Worm (Caenorhabditis elegans) whole organism, young adult: ENCODE measurements around the gene Y4C6B.2.

Source experiments
- D2030.7 ChIP-seq: fragments of 200-800 bp; sonication (Bioruptor generic); IDR thresholded peaks from 2 replicates; pipeline ENCODE4 v1.3.6; 2022; ENCODE audit warnings: missing genetic modification reagents, missing genetic modification characterization, missing compliant biosample characterization
- F10E7.11 ChIP-seq: sonication (generic microtip); optimal IDR thresholded peaks from 2 replicates; lab custom pipeline; 2017; ENCODE audit warnings: mild to moderate bottlenecking, missing genetic modification characterization, moderate library complexity, missing compliant biosample characterization
- F22D6.2 ChIP-seq: sonication (generic microtip); optimal IDR thresholded peaks from 2 replicates; lab custom pipeline; 2016; ENCODE audit warnings: mild to moderate bottlenecking, missing genetic modification characterization, missing compliant biosample characterization
- F23B12.7 ChIP-seq: sonication (generic microtip); optimal IDR thresholded peaks from 2 replicates; lab custom pipeline; 2017; ENCODE audit warnings: missing genetic modification characterization, mild to moderate bottlenecking, missing compliant biosample characterization, antibody characterized with exemption, moderate library complexity; ENCODE audit not compliant: insufficient read depth
- F39B2.1 ChIP-seq: fragments of 200-800 bp; sonication (Bioruptor generic); IDR thresholded peaks from 2 replicates; pipeline ENCODE4 v1.3.6; 2022; ENCODE audit warnings: missing genetic modification reagents, missing genetic modification characterization, missing compliant biosample characterization
- F49E8.2 ChIP-seq: sonication (generic microtip); optimal IDR thresholded peaks from 3 replicates; lab custom pipeline; 2017; ENCODE audit warnings: missing genetic modification characterization, mild to moderate bottlenecking, missing compliant biosample characterization, antibody characterized with exemption, moderate library complexity; ENCODE audit not compliant: insufficient read depth
- F52B5.7 ChIP-seq: sonication (generic microtip); optimal IDR thresholded peaks from 2 replicates; lab custom pipeline; 2016; ENCODE audit warnings: mild to moderate bottlenecking, missing genetic modification characterization, missing compliant biosample characterization
- Y53G8AR.9 ChIP-seq: fragments of 200-800 bp; sonication (Bioruptor generic); conservative IDR thresholded peaks from 2 replicates; pipeline ENCODE4 v1.3.6; 2022; ENCODE audit warnings: missing genetic modification reagents, missing genetic modification characterization, missing compliant biosample characterization
- Y79H2A.3 ChIP-seq: fragments of 200-800 bp; sonication (Bioruptor generic); conservative IDR thresholded peaks from 2 replicates; pipeline ENCODE4 v1.3.6; 2022; ENCODE audit warnings: missing genetic modification reagents, missing genetic modification characterization, missing compliant biosample characterization
- Y95B8A.8 ChIP-seq: fragments of 200-800 bp; sonication (Bioruptor generic); IDR thresholded peaks from 2 replicates; pipeline ENCODE4 v1.3.6; 2022; ENCODE audit warnings: missing genetic modification reagents, missing genetic modification characterization, missing compliant biosample characterization
- ama-1 ChIP-seq, 3 experiments: fragments of 150-350 bp in 1 of 3; sonication (generic microtip) in 2 of 3; optimal IDR thresholded peaks; 2 replicates each; lab custom pipeline; 2014 to 2018; ENCODE audit warnings: missing biosample characterization in 2 of 3, missing genetic modification characterization in 2 of 3, missing genetic modification reagents in 2 of 3
- atf-7 ChIP-seq: sonication (generic microtip); optimal IDR thresholded peaks from 2 replicates; lab custom pipeline; 2017; ENCODE audit warnings: mild to moderate bottlenecking, missing genetic modification characterization, missing compliant biosample characterization
- athp-1 ChIP-seq: sonication (generic microtip); optimal IDR thresholded peaks from 2 replicates; lab custom pipeline; 2017; ENCODE audit warnings: mild to moderate bottlenecking, missing genetic modification characterization, missing compliant biosample characterization
- ccch-3 ChIP-seq: fragments of 200-800 bp; sonication (Bioruptor generic); optimal IDR thresholded peaks from 2 replicates; lab custom pipeline; 2018; ENCODE audit warnings: mild to moderate bottlenecking, missing genetic modification characterization, missing compliant biosample characterization
- ceh-40 ChIP-seq: fragments of 200-800 bp; sonication (Bioruptor generic); IDR thresholded peaks from 2 replicates; pipeline ENCODE4 v1.3.6; 2022; ENCODE audit warnings: missing genetic modification characterization, missing compliant biosample characterization
- ceh-58 ChIP-seq: fragments of 200-800 bp; sonication (Bioruptor generic); IDR thresholded peaks from 2 replicates; pipeline ENCODE4 v1.3.6; 2022; ENCODE audit warnings: missing genetic modification characterization, missing compliant biosample characterization
- ceh-91 ChIP-seq: fragments of 200-800 bp; sonication (Bioruptor generic); IDR thresholded peaks from 2 replicates; pipeline ENCODE4 v1.3.6; 2022; ENCODE audit warnings: missing genetic modification reagents, missing genetic modification characterization, missing compliant biosample characterization
- dox-1 ChIP-seq: fragments of 200-800 bp; sonication (Bioruptor generic); IDR thresholded peaks from 2 replicates; pipeline ENCODE4 v1.3.6; 2022; ENCODE audit warnings: missing genetic modification reagents, missing genetic modification characterization, missing compliant biosample characterization
- egl-18 ChIP-seq: fragments of 200-800 bp; sonication (Bioruptor generic); IDR thresholded peaks from 2 replicates; pipeline ENCODE4 v1.3.6; 2022; ENCODE audit warnings: missing genetic modification reagents, missing genetic modification characterization, missing compliant biosample characterization
- ekl-4 ChIP-seq: fragments of 200-800 bp; sonication (Bioruptor generic); IDR thresholded peaks from 2 replicates; pipeline ENCODE4 v1.3.6; 2022; ENCODE audit warnings: missing genetic modification reagents, missing genetic modification characterization, missing compliant biosample characterization
- ets-4 ChIP-seq: fragments of 200-800 bp; sonication (Bioruptor generic); optimal IDR thresholded peaks from 2 replicates; lab custom pipeline; 2018; ENCODE audit warnings: mild to moderate bottlenecking, missing genetic modification characterization, missing compliant biosample characterization
- gei-17 ChIP-seq: fragments of 200-800 bp; sonication (Bioruptor generic); optimal IDR thresholded peaks from 2 replicates; lab custom pipeline; 2018; ENCODE audit warnings: mild to moderate bottlenecking, missing genetic modification characterization, missing compliant biosample characterization
- him-1 ChIP-seq: sonication (generic microtip); optimal IDR thresholded peaks from 2 replicates; lab custom pipeline; 2016; ENCODE audit warnings: missing genotype, missing genetic modification reagents, missing genetic modification characterization, missing compliant biosample characterization
- hmg-1.2 ChIP-seq: fragments of 200-800 bp; sonication (Bioruptor generic); IDR thresholded peaks from 2 replicates; pipeline ENCODE4 v1.3.6; 2022; ENCODE audit warnings: missing genetic modification reagents, missing genetic modification characterization, missing compliant biosample characterization
- hsf-1 ChIP-seq: fragments of 200-800 bp; sonication (Bioruptor generic); IDR thresholded peaks from 2 replicates; pipeline ENCODE4 v1.3.6; 2022; ENCODE audit warnings: missing genetic modification reagents, missing genetic modification characterization, missing compliant biosample characterization
- lin-26 ChIP-seq: fragments of 200-800 bp; sonication (Bioruptor generic); IDR thresholded peaks from 2 replicates; pipeline ENCODE4 v1.3.6; 2022; ENCODE audit warnings: missing genetic modification reagents, missing genetic modification characterization, missing compliant biosample characterization
- lsl-1 ChIP-seq: fragments of 200-800 bp; sonication (Bioruptor generic); optimal IDR thresholded peaks from 2 replicates; lab custom pipeline; 2018; ENCODE audit warnings: mild to moderate bottlenecking, missing genetic modification characterization, moderate library complexity, missing compliant biosample characterization
- lsy-27 ChIP-seq: sonication (generic microtip); optimal IDR thresholded peaks from 2 replicates; lab custom pipeline; 2017; ENCODE audit warnings: missing genetic modification characterization, mild to moderate bottlenecking, missing compliant biosample characterization, antibody characterized with exemption, missing genotype, borderline replicate concordance; ENCODE audit not compliant: insufficient read depth
- madf-3 ChIP-seq: fragments of 200-800 bp; sonication (Bioruptor generic); IDR thresholded peaks from 2 replicates; pipeline ENCODE4 v1.3.6; 2022; ENCODE audit warnings: missing genetic modification reagents, missing genetic modification characterization, missing compliant biosample characterization
- mcd-1 ChIP-seq: fragments of 200-800 bp; sonication (Bioruptor generic); IDR thresholded peaks from 2 replicates; pipeline ENCODE4 v1.3.6; 2022; ENCODE audit warnings: missing genetic modification reagents, missing genetic modification characterization, missing compliant biosample characterization
- mel-28 ChIP-seq: sonication (generic microtip); optimal IDR thresholded peaks from 2 replicates; lab custom pipeline; 2016; ENCODE audit warnings: borderline replicate concordance, mild to moderate bottlenecking, missing genetic modification characterization, missing compliant biosample characterization
- nhr-120 ChIP-seq: fragments of 200-800 bp; sonication (Bioruptor generic); IDR thresholded peaks from 2 replicates; pipeline ENCODE4 v1.3.6; 2022; ENCODE audit warnings: missing genetic modification characterization, missing compliant biosample characterization
- nhr-27 ChIP-seq: fragments of 200-800 bp; sonication (Bioruptor generic); optimal IDR thresholded peaks from 2 replicates; lab custom pipeline; 2018; ENCODE audit warnings: mild to moderate bottlenecking, missing genetic modification characterization, moderate library complexity, missing compliant biosample characterization
- nhr-80 ChIP-seq: sonication (generic microtip); optimal IDR thresholded peaks from 2 replicates; lab custom pipeline; 2016; ENCODE audit warnings: missing genetic modification characterization, missing compliant biosample characterization
- pbrm-1 ChIP-seq: fragments of 200-800 bp; sonication (Bioruptor generic); IDR thresholded peaks from 2 replicates; pipeline ENCODE4 v1.3.6; 2022; ENCODE audit warnings: missing genetic modification reagents, missing genetic modification characterization, missing compliant biosample characterization
- rcor-1 ChIP-seq: fragments of 200-800 bp; sonication (Bioruptor generic); IDR thresholded peaks from 2 replicates; pipeline ENCODE4 v1.3.6; 2022; ENCODE audit warnings: missing genetic modification reagents, missing genetic modification characterization, missing compliant biosample characterization
- rec-8 ChIP-seq, 2 experiments: sonication (generic microtip); optimal IDR thresholded peaks; 2 replicates each; lab custom pipeline; 2016; ENCODE audit warnings: mild to moderate bottlenecking in 2 of 2, missing genetic modification characterization in 2 of 2, missing genetic modification reagents in 2 of 2, missing genotype in 2 of 2, missing biosample characterization in 1 of 2, missing compliant biosample characterization in 1 of 2, moderate library complexity in 1 of 2
- sdz-38 ChIP-seq: sonication (generic microtip); optimal IDR thresholded peaks from 2 replicates; lab custom pipeline; 2016; ENCODE audit warnings: missing genotype, missing genetic modification characterization, missing compliant biosample characterization
- snpc-1.1 ChIP-seq: sonication (generic microtip); optimal IDR thresholded peaks from 2 replicates; lab custom pipeline; 2017; ENCODE audit warnings: missing genetic modification characterization, mild to moderate bottlenecking, missing compliant biosample characterization, antibody characterized with exemption, moderate library complexity, missing genotype, missing genetic modification reagents; ENCODE audit not compliant: insufficient read depth
- snpc-1.3 ChIP-seq: sonication (generic microtip); optimal IDR thresholded peaks from 2 replicates; lab custom pipeline; 2017; ENCODE audit warnings: missing genetic modification characterization, mild to moderate bottlenecking, missing compliant biosample characterization, antibody characterized with exemption, moderate library complexity, missing genotype, missing genetic modification reagents; ENCODE audit not compliant: insufficient read depth
- snpc-4 ChIP-seq, 5 experiments: fragments of 150-350 bp in 1 of 5; sonication (generic microtip) in 4 of 5; optimal IDR thresholded peaks; 2 replicates each; lab custom pipeline; 2014 to 2018; ENCODE audit warnings: missing genetic modification characterization in 5 of 5, missing biosample characterization in 3 of 5, antibody characterized with exemption in 2 of 5, mild to moderate bottlenecking in 2 of 5, missing compliant biosample characterization in 2 of 5, missing genotype in 2 of 5, moderate library complexity in 2 of 5, missing genetic modification reagents in 1 of 5
- tbp1 ChIP-seq: fragments of 200-800 bp; sonication (Bioruptor generic); optimal IDR thresholded peaks from 2 replicates; lab custom pipeline; 2018; ENCODE audit warnings: mild to moderate bottlenecking, missing genetic modification characterization, missing compliant biosample characterization
- unc-130 ChIP-seq: sonication (generic microtip); optimal IDR thresholded peaks from 2 replicates; lab custom pipeline; 2016; ENCODE audit warnings: missing genetic modification reagents, missing genetic modification characterization, missing compliant biosample characterization
- unc-62 ChIP-seq: fragments of 150-350 bp; optimal IDR thresholded peaks from 2 replicates; lab custom pipeline; 2014; ENCODE audit warnings: missing biosample characterization, missing genetic modification reagents, missing genetic modification characterization
- zfh-2 ChIP-seq: fragments of 200-800 bp; sonication (Bioruptor generic); conservative IDR thresholded peaks from 2 replicates; pipeline ENCODE4 v1.3.6; 2022; ENCODE audit warnings: missing genetic modification reagents, missing genetic modification characterization, missing compliant biosample characterization
- ztf-18 ChIP-seq: sonication (generic microtip); optimal IDR thresholded peaks from 2 replicates; lab custom pipeline; 2016; ENCODE audit warnings: missing genotype, mild to moderate bottlenecking, missing genetic modification characterization, missing compliant biosample characterization
- ztf-6 ChIP-seq: fragments of 200-800 bp; sonication (Bioruptor generic); IDR thresholded peaks from 2 replicates; pipeline ENCODE4 v1.3.6; 2022; ENCODE audit warnings: missing genetic modification reagents, missing genetic modification characterization, missing compliant biosample characterization

Y4C6B.2 gene

ce11 chrIV:5317106-5317505, 22.3 kb upstream of the Y4C6B.2 start (continued):
- TF ChIP-seq ztf-6 (GFP tag; lab: Robert Waterston, UW) (no peak), D2030.7 (GFP tag; lab: Robert Waterston, UW) (peak; percentile 94), rec-8 (tag; optimal IDR thresholded peaks at IDR 0.05; lab: Kevin White, UChicago) (no peak), gei-17 (GFP tag; lab: Kevin White, UChicago) (no peak), atf-7 (tag; lab: Kevin White, UChicago) (no peak), ekl-4 (GFP tag; lab: Robert Waterston, UW) (peak; percentile 63), ztf-18 (no peak), lin-26 (GFP tag; lab: Robert Waterston, UW) (no peak), nhr-120 (GFP tag; lab: Robert Waterston, UW) (no peak), nhr-80 (no peak), nhr-27 (tag; lab: Kevin White, UChicago) (no peak), pbrm-1 (peak; percentile 85), zfh-2 (GFP tag; lab: Robert Waterston, UW) (no peak), F49E8.2 (tag; lab: Kevin White, UChicago) (peak; percentile 45), dox-1 (no peak), Y53G8AR.9 (GFP tag; lab: Robert Waterston, UW) (0 out of 2 replicates have a peak, but pooled peaks have one; percentile 40), him-1 (tag; lab: Kevin White, UChicago) (peak; percentile 44), F52B5.7 (tag; lab: Kevin White, UChicago) (no peak), lsy-27 (no peak), ccch-3 (GFP tag; lab: Kevin White, UChicago) (no peak), ama-1 (optimal IDR thresholded peaks at IDR 0.05; lab: Kevin White, UChicago) (no peak), ama-1 (GFP tag; optimal IDR thresholded peaks at IDR 0.05; lab: Kevin White, UChicago) (no peak), F39B2.1 (GFP tag; lab: Robert Waterston, UW) (no peak), rcor-1 (GFP tag; lab: Robert Waterston, UW) (peak; percentile 82), unc-130 (GFP tag; lab: Kevin White, UChicago) (no peak), F10E7.11 (tag; lab: Kevin White, UChicago) (no peak), hmg-1.2 (GFP tag; lab: Robert Waterston, UW) (peak; percentile 88), athp-1 (tag; lab: Kevin White, UChicago) (no peak), madf-3 (no peak), ceh-58 (no peak), F22D6.2 (tag; lab: Kevin White, UChicago) (no peak), hsf-1 (GFP tag; lab: Robert Waterston, UW) (no peak; the same call in 1 of the 2 replicates), egl-18 (GFP tag; lab: Robert Waterston, UW) (no peak), mcd-1 (peak; percentile 51; the same call in 1 of the 2 replicates), Y79H2A.3 (GFP tag; lab: Robert Waterston, UW) (no peak), unc-62 (no peak), sdz-38 (no peak), Y95B8A.8 (GFP tag; lab: Robert Waterston, UW) (0 out of 2 replicates have a peak, but pooled peaks have one; percentile 36), mel-28 (tag; lab: Kevin White, UChicago) (no peak), F23B12.7 (tag; lab: Kevin White, UChicago) (no peak), ets-4 (GFP tag; lab: Kevin White, UChicago) (no peak), snpc-4 (GFP tag; optimal IDR thresholded peaks at IDR 0.05; lab: Kevin White, UChicago) (peak; percentile 94), snpc-4 (tag; optimal IDR thresholded peaks at IDR 0.05; lab: Kevin White, UChicago) (peak; percentile 93 to 99 (median 98)), snpc-1.1 (tag; lab: Kevin White, UChicago) (peak; percentile 94), lsl-1 (GFP tag; lab: Kevin White, UChicago) (peak; percentile 40), ceh-40 (GFP tag; lab: Robert Waterston, UW) (no peak), ceh-91 (GFP tag; lab: Robert Waterston, UW) (no peak), tbp1 (peak; percentile 78), snpc-1.3 (tag; lab: Kevin White, UChicago) (peak; percentile 75)
